Worm (Caenorhabditis elegans): Measurements from ENCODE around the gene T06E4.21.

- TF ChIP-seq nhr-11 (tag; optimal IDR thresholded peaks at IDR 0.05) (no peak), lim-6 (tag; optimal IDR thresholded peaks at IDR 0.05) (no peak), fkh-6 (tag; optimal IDR thresholded peaks at IDR 0.05) (no peak), dmd-4 (tag; optimal IDR thresholded peaks at IDR 0.05; ENCODE audit: borderline replicate concordance) (no peak), ztf-16 (tag; optimal IDR thresholded peaks at IDR 0.05) (no peak), syd-9 (tag; optimal IDR thresholded peaks at IDR 0.05) (no peak), ama-1 (optimal IDR thresholded peaks at IDR 0.05) (no peak), elt-2 (tag; optimal IDR thresholded peaks at IDR 0.05) (no peak), hlh-30 (tag; optimal IDR thresholded peaks at IDR 0.05; ENCODE audit: insufficient read depth) (no peak), lin-11 (tag; optimal IDR thresholded peaks at IDR 0.05) (no peak)
These were observed 20.4 kb upstream of the T06E4.21 start, which contains the start of gene T06E4.5 for ce11 chrV:9630944-9631343.

Measured in whole organism, late embryonic.